Fruit fly (Drosophila melanogaster): ENCODE data around the gene CG32533.

The CG32533 gene

DNA sequence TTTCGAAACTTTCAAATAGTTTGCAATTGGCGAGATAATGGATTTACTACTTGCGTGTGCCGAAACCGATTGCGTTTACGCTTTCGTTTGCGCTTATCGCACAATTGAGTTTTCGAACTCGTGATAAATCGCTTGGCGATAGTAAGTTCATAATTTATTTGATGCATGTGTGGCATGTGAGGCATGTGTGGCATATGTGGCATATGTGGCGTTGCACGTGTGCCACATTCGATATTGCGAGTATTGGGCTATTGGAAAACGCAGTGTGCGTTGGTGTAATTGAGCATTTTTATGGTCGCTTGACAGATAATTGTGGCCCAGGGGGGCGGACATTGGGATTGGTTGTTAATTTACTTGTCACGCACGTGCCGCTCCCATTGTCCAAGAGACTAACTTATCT, 45.4 kb downstream of the CG32533 start:
- TF ChIP-seq insv (optimal IDR thresholded peaks at IDR 0.05), result no peak

DNA sequence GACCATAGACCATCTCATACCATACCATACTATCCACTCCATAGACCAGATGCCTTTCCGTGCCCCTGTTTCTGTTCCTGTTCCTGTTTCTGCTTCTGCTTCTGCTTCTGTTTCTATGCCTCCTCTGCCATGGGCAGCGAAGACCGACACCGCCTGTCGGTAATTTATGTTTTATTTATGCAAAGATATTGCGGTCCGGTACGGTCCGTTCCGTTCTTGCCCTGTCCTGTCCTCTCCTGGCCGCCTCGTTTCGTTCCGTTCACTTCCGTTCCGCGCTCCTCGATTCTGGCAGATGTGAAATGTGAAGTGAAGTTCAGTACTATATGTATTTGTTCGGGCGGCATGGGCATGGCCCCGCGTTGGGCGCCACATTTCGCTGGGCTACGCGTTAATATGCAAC, 50.0 kb downstream of the CG32533 start:
- TF ChIP-seq psq (optimal IDR thresholded peaks at IDR 0.05) (no peak), Myc (optimal IDR thresholded peaks at IDR 0.05) (no peak), ttk (optimal IDR thresholded peaks at IDR 0.05) (no peak)
